Worm (Caenorhabditis elegans) whole organism, mixed stage, embryonic: ENCODE measurements around the gene M151.7.

Experiments
- M03D4.4 ChIP-seq: sonication (generic microtip); optimal IDR thresholded peaks from 2 replicates; lab custom pipeline; 2017; ENCODE audit warnings: mild to moderate bottlenecking, missing genetic modification characterization, missing compliant biosample characterization
- bed-3 ChIP-seq: fragments of 200-800 bp; sonication (Bioruptor generic); optimal IDR thresholded peaks from 3 replicates; lab custom pipeline; 2018; ENCODE audit warnings: mild to moderate bottlenecking, missing genetic modification characterization, moderate library complexity, missing compliant biosample characterization
- ceh-39 ChIP-seq: fragments of 150-350 bp; optimal IDR thresholded peaks from 2 replicates; lab custom pipeline; 2014; ENCODE audit warnings: missing biosample characterization, missing genetic modification characterization
- ceh-43 ChIP-seq: fragments of 200-800 bp; sonication (Bioruptor generic); optimal IDR thresholded peaks from 2 replicates; lab custom pipeline; 2018; ENCODE audit warnings: mild to moderate bottlenecking, missing genetic modification characterization, moderate library complexity, missing compliant biosample characterization
- ceh-83 ChIP-seq: fragments of 200-800 bp; sonication (Bioruptor generic); optimal IDR thresholded peaks from 2 replicates; lab custom pipeline; 2018; ENCODE audit warnings: mild to moderate bottlenecking, missing genetic modification characterization, missing compliant biosample characterization
- ces-1 ChIP-seq: fragments of 150-350 bp; optimal IDR thresholded peaks from 2 replicates; lab custom pipeline; 2014; ENCODE audit warnings: missing biosample characterization, missing genetic modification reagents, missing genetic modification characterization
- cnd-1 ChIP-seq: fragments of 200-800 bp; sonication (Bioruptor generic); optimal IDR thresholded peaks from 2 replicates; lab custom pipeline; 2018; ENCODE audit warnings: mild to moderate bottlenecking, missing genetic modification characterization, missing compliant biosample characterization
- drap-1 ChIP-seq: fragments of 200-800 bp; sonication (Bioruptor generic); optimal IDR thresholded peaks from 3 replicates; lab custom pipeline; 2018; ENCODE audit warnings: mild to moderate bottlenecking, missing genetic modification characterization, missing compliant biosample characterization
- elt-1 ChIP-seq: sonication (generic microtip); optimal IDR thresholded peaks from 2 replicates; lab custom pipeline; 2017; ENCODE audit warnings: missing genetic modification characterization, mild to moderate bottlenecking, missing compliant biosample characterization, antibody characterized with exemption, moderate library complexity, borderline replicate concordance; ENCODE audit not compliant: insufficient read depth
- elt-3 ChIP-seq: fragments of 150-350 bp; optimal IDR thresholded peaks from 2 replicates; lab custom pipeline; 2014; ENCODE audit warnings: missing biosample characterization, missing genetic modification characterization
- flh-1 ChIP-seq: fragments of 200-800 bp; sonication (Bioruptor generic); optimal IDR thresholded peaks from 2 replicates; lab custom pipeline; 2018; ENCODE audit warnings: mild to moderate bottlenecking, missing genetic modification characterization, moderate library complexity, missing compliant biosample characterization
- ham-2 ChIP-seq: fragments of 200-800 bp; sonication (Bioruptor generic); optimal IDR thresholded peaks from 2 replicates; lab custom pipeline; 2018; ENCODE audit warnings: mild to moderate bottlenecking, missing genetic modification characterization, missing compliant biosample characterization
- hlh-1 ChIP-seq: fragments of 150-350 bp; optimal IDR thresholded peaks from 2 replicates; lab custom pipeline; 2014; ENCODE audit warnings: missing biosample characterization, missing genetic modification reagents, missing genetic modification characterization
- lin-32 ChIP-seq: fragments of 200-800 bp; sonication (Bioruptor generic); optimal IDR thresholded peaks from 2 replicates; lab custom pipeline; 2018; ENCODE audit warnings: mild to moderate bottlenecking, missing genetic modification characterization, missing compliant biosample characterization
- lsy-2 ChIP-seq: fragments of 150-350 bp; optimal IDR thresholded peaks from 2 replicates; lab custom pipeline; 2014; ENCODE audit warnings: missing biosample characterization, missing genetic modification characterization
- mab-5 ChIP-seq: fragments of 150-350 bp; optimal IDR thresholded peaks from 2 replicates; lab custom pipeline; 2014; ENCODE audit warnings: missing biosample characterization, missing genetic modification characterization
- mep-1 ChIP-seq: fragments of 150-350 bp; optimal IDR thresholded peaks from 2 replicates; lab custom pipeline; 2017; ENCODE audit warnings: missing biosample characterization, missing genetic modification reagents, missing genetic modification characterization, inconsistent platforms
- mls-2 ChIP-seq: sonication (generic microtip); optimal IDR thresholded peaks from 2 replicates; lab custom pipeline; 2016; ENCODE audit warnings: mild to moderate bottlenecking, missing genetic modification characterization, moderate library complexity, missing compliant biosample characterization
- nhr-12 ChIP-seq: fragments of 150-350 bp; optimal IDR thresholded peaks from 2 replicates; lab custom pipeline; 2014; ENCODE audit warnings: missing biosample characterization, missing genetic modification characterization
- nhr-28 ChIP-seq: fragments of 150-350 bp; optimal IDR thresholded peaks from 2 replicates; lab custom pipeline; 2014; ENCODE audit warnings: missing biosample characterization, missing genetic modification characterization
- sem-2 ChIP-seq: fragments of 200-800 bp; sonication (Bioruptor generic); optimal IDR thresholded peaks from 2 replicates; lab custom pipeline; 2018; ENCODE audit warnings: mild to moderate bottlenecking, missing genetic modification characterization, missing compliant biosample characterization
- snpc-4 ChIP-seq: fragments of 150-350 bp; optimal IDR thresholded peaks from 2 replicates; lab custom pipeline; 2014; ENCODE audit warnings: missing biosample characterization, missing genetic modification characterization
- sptf-1 ChIP-seq: sonication (generic microtip); optimal IDR thresholded peaks from 2 replicates; lab custom pipeline; 2017; ENCODE audit warnings: mild to moderate bottlenecking, missing genetic modification characterization, moderate library complexity, missing compliant biosample characterization
- tbx-8 ChIP-seq: fragments of 200-800 bp; sonication (Bioruptor generic); optimal IDR thresholded peaks from 2 replicates; lab custom pipeline; 2018; ENCODE audit warnings: mild to moderate bottlenecking, missing genetic modification characterization, moderate library complexity, missing compliant biosample characterization
- unc-39 ChIP-seq: fragments of 150-350 bp; optimal IDR thresholded peaks from 2 replicates; lab custom pipeline; 2014; ENCODE audit warnings: missing biosample characterization, missing genetic modification characterization
- unc-62 ChIP-seq: fragments of 150-350 bp; optimal IDR thresholded peaks from 2 replicates; lab custom pipeline; 2014; ENCODE audit warnings: missing biosample characterization, missing genetic modification reagents, missing genetic modification characterization
- zip-8 ChIP-seq: fragments of 150-350 bp; optimal IDR thresholded peaks from 2 replicates; lab custom pipeline; 2014; ENCODE audit warnings: missing biosample characterization, missing genetic modification characterization
- ztf-11 ChIP-seq: fragments of 150-350 bp; optimal IDR thresholded peaks from 2 replicates; lab custom pipeline; 2014; ENCODE audit warnings: missing biosample characterization, missing genetic modification characterization

Gene M151.7

DNA sequence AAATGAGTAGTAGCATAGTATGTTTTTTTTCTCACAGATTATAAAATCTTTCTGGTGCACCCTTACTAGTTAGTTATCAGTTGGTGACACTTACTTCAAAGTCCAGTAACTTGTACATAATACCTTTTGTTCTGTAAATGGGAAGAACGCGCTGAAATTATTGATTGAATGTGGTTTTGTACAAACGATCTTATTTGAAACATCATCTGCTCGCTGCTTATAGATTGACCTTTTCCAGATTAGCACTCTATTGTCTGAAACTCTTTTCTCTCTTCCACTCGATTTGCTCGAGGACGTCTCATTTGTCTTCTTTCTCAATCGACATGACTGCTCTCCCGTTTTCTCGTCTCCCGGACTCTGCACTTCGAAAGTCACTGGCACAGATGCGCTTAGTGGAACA lies 25.0 kb downstream of the M151.7 start, which contains the start of gene fbxb-33:
fbxb-33 (plus strand) TSS at position 301 of the 400 bp plus-strand sequence.
- TF ChIP-seq mab-5 (no peak), sem-2 (no peak), snpc-4 (no peak), tbx-8 (GFP tag; lab: Kevin White, UChicago) (no peak), flh-1 (GFP tag; lab: Kevin White, UChicago) (no peak), hlh-1 (tag; lab: Kevin White, UChicago) (no peak), elt-1 (tag; lab: Kevin White, UChicago) (no peak), ceh-39 (tag; lab: Kevin White, UChicago) (no peak), cnd-1 (tag; lab: Kevin White, UChicago) (no peak)

DNA sequence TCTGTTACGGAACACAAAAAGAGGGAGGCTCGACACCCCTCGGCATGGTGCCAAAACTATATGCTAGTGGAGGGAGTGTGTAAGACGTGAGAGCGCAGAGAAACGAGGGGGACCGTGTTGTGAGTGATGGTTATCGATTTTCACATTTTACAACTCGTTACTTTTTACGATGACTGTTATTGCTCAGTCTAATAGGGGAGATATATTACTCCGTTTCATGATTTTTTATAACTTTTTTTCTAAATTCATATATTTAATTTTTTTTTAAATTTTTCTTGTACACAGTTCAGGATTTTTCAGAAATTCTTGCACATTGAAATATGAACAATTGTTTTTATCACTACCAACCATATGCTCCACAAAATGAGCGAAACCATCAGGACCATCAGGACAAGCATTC lies 33.3 kb downstream of the M151.7 start, which contains the start of gene F19B10.5:
F19B10.5 (plus strand) TSS at position 301 of the 400 bp plus-strand sequence.
- TF ChIP-seq nhr-12 (tag; lab: Kevin White, UChicago) (no peak), lin-32 (GFP tag; lab: Kevin White, UChicago) (no peak), sem-2 (no peak), tbx-8 (GFP tag; lab: Kevin White, UChicago) (no peak), ceh-39 (tag; lab: Kevin White, UChicago) (no peak), ztf-11 (no peak), snpc-4 (no peak), ceh-83 (GFP tag; lab: Kevin White, UChicago) (no peak), sptf-1 (tag; lab: Kevin White, UChicago) (no peak), mls-2 (tag; lab: Kevin White, UChicago) (no peak), hlh-1 (tag; lab: Kevin White, UChicago) (no peak), cnd-1 (tag; lab: Kevin White, UChicago) (no peak), mep-1 (tag; lab: Kevin White, UChicago) (no peak), nhr-28 (tag; lab: Kevin White, UChicago) (no peak), bed-3 (GFP tag; lab: Kevin White, UChicago) (no peak), ces-1 (GFP tag; lab: Kevin White, UChicago) (no peak)

DNA sequence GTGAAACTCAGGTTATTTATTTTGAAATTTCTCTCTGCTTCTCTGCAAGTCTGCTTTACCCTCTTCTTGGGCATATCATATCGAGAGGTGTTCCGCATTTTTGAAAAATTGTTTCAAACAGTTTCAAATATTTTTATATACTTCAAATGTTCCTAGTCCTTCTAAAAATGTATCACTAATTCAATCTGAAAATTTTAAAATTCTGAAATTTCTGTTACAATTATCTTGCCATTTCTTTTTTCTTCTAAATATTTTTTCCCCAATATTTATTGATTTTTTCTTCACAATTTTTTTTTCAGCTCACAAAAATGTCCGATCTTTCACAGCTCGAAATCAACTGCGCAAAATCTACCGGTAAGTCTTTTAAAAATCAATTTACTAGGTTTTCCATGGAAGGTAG lies 37.7 kb downstream of the M151.7 start, which contains the start of gene F19B10.4:
F19B10.4 (plus strand) TSS at position 301 of the 400 bp plus-strand sequence.
- no peak for TF ChIP-seq ham-2

DNA sequence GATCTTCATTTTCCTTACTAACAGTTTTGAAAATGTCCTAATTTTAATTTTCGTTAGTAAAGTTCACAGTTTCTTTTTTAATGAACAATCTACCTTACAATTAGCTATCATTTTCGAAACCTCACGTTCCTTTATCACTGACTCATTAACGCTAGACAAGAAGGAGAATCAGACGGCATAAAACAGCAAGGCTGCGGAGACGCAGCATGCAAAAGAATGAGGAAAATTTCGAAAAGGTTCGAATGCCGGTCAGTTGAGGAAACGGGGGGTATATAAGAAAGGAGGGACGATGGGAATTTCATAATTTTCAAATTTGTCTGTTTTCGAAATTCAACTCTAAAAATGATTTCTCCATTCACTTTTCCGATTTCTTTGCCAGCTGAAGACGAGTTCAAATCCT lies 39.8 kb downstream of the M151.7 start, which contains the start of gene F19B10.13:
F19B10.13 (plus strand) TSS at position 343 of the 400 bp plus-strand sequence.
- TF ChIP-seq elt-3 (tag; lab: Kevin White, UChicago) (peak; percentile 61), sptf-1 (tag; lab: Kevin White, UChicago) (no peak), zip-8 (tag; lab: Kevin White, UChicago) (no peak)

DNA sequence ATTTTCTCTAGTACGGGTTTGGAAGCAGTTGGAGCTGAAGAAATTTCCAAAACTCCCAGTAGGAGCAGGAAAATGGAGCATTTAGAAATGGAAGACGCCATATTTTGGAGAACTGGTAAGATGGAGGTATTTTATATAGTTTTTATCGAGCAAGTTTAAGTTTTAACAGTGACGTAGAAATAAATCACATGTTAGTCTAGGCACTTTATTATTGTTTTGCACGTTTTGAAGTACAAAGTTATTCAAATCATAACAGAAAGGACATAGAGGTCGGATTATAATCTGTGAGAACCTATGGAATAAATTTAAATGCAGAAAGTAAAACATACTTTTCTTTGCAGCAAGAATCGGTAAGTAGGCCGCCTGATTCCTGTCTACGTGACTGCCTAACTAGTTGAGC lies 41.7 kb downstream of the M151.7 start, which contains the start of gene F19B10.6:
F19B10.6 (minus strand) TSS at position 101 of the 400 bp plus-strand sequence.
- TF ChIP-seq drap-1 (GFP tag; lab: Kevin White, UChicago) (no peak), M03D4.4 (tag; lab: Kevin White, UChicago) (no peak), ceh-43 (GFP tag; lab: Kevin White, UChicago) (no peak), nhr-28 (tag; lab: Kevin White, UChicago) (no peak)

DNA sequence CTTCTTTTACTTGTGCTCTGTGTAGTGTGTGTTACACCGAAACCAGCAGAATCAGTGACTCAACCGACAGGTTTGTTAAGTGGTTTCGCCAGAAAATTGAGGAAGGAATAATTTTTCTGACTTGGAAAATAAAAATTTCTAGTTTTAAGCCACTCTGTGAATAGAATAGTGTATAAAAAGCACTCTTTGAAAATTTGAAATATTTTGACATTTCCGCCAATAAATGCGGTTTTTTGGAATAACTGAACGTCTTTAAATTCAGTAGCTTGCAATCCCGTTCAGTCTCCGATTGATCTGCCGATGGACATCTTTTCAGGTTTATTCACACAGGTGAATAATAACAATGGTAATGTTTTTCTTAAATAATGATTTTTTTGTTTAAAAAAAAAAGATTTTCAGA lies 42.4 kb downstream of the M151.7 start, which contains the start of gene F19B10.3:
F19B10.3 (plus strand) TSS at position 301 of the 400 bp plus-strand sequence.
- no peak for TF ChIP-seq unc-39
- no peak for TF ChIP-seq snpc-4
- TF ChIP-seq ztf-11 = no peak
- no peak for TF ChIP-seq flh-1 (GFP tag; lab: Kevin White, UChicago)
- no peak for TF ChIP-seq ceh-43 (GFP tag; lab: Kevin White, UChicago)
- TF ChIP-seq ham-2 = no peak
- TF ChIP-seq hlh-1 (tag; lab: Kevin White, UChicago) = no peak
- no peak for TF ChIP-seq drap-1 (GFP tag; lab: Kevin White, UChicago)
- TF ChIP-seq lsy-2 (tag; lab: Kevin White, UChicago) = no peak
- no peak for TF ChIP-seq nhr-12 (tag; lab: Kevin White, UChicago)
- no peak for TF ChIP-seq M03D4.4 (tag; lab: Kevin White, UChicago)
- TF ChIP-seq lin-32 (GFP tag; lab: Kevin White, UChicago) = no peak
- TF ChIP-seq mab-5 = no peak
- TF ChIP-seq ceh-39 (tag; lab: Kevin White, UChicago) = no peak
- no peak for TF ChIP-seq unc-62 (GFP tag; lab: Kevin White, UChicago)
- TF ChIP-seq, all 35 proteins: peak for 0
